Worm (Caenorhabditis elegans) whole organism, L2 larva: Measurements from ENCODE around the gene vms-1.

Source experiments
- C34F6.9 ChIP-seq: fragments of 150-350 bp; optimal IDR thresholded peaks from 2 replicates; lab custom pipeline; 2014; ENCODE audit warnings: missing biosample characterization, missing genetic modification characterization
- F13H6.1 ChIP-seq: sonication (generic microtip); optimal IDR thresholded peaks from 2 replicates; lab custom pipeline; 2016; ENCODE audit warnings: missing genetic modification characterization, missing compliant biosample characterization
- aly-2 ChIP-seq: fragments of 150-350 bp; optimal IDR thresholded peaks from 2 replicates; lab custom pipeline; 2014; ENCODE audit warnings: missing biosample characterization, missing genetic modification characterization
- ama-1 ChIP-seq: fragments of 150-350 bp; optimal IDR thresholded peaks from 2 replicates; lab custom pipeline; 2018; ENCODE audit warnings: inconsistent platforms
- elt-3 ChIP-seq: sonication (generic microtip); optimal IDR thresholded peaks from 2 replicates; lab custom pipeline; 2017; ENCODE audit warnings: missing biosample characterization, missing genetic modification characterization
- fos-1 ChIP-seq: fragments of 150-350 bp; optimal IDR thresholded peaks from 2 replicates; lab custom pipeline; 2014; ENCODE audit warnings: missing biosample characterization, missing genetic modification characterization
- mdl-1 ChIP-seq, 2 experiments: fragments of 150-350 bp in 1 of 2; sonication (generic microtip) in 1 of 2; optimal IDR thresholded peaks; 2 replicates each; lab custom pipeline; 2017; ENCODE audit warnings: missing biosample characterization in 2 of 2, missing genetic modification characterization in 2 of 2
- nhr-23 ChIP-seq: fragments of 150-350 bp; optimal IDR thresholded peaks from 2 replicates; lab custom pipeline; 2014; ENCODE audit warnings: missing biosample characterization, missing genetic modification reagents, missing genetic modification characterization
- nhr-25 ChIP-seq: fragments of 150-350 bp; sonication (generic microtip); optimal IDR thresholded peaks from 3 replicates; lab custom pipeline; 2014; ENCODE audit warnings: missing biosample characterization, missing genetic modification characterization
- nhr-77 ChIP-seq: fragments of 150-350 bp; optimal IDR thresholded peaks from 2 replicates; lab custom pipeline; 2014; ENCODE audit warnings: missing biosample characterization, missing genetic modification characterization
- unc-55 ChIP-seq: fragments of 150-350 bp; sonication (generic microtip); optimal IDR thresholded peaks from 3 replicates; lab custom pipeline; 2014; ENCODE audit warnings: missing biosample characterization, missing genetic modification reagents, missing genetic modification characterization
- zag-1 ChIP-seq: fragments of 150-350 bp; optimal IDR thresholded peaks from 2 replicates; lab custom pipeline; 2014; ENCODE audit warnings: missing biosample characterization, missing genetic modification characterization

DNA sequence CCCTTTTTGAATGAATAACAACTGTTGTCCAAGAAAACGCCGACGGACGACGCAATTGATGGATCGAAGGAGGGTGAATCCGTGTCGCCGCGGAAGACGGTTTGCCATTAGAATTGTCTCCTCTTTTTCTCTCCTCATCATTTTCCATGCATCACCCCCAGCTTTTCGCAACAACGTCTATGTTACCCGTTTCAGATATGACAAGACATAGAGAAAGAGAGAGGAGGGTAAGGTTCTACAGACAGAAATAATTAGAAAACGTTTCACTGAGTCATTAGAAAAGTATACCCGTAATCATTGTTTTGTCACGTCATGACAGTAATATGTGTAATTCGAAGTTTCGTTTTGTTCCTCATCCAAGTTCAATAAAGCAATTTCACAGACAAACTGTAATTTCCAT lies 17.4 kb downstream of the vms-1 start:
- no peak for TF ChIP-seq C34F6.9 (tag; lab: Kevin White, UChicago)
- no peak for TF ChIP-seq nhr-23
- TF ChIP-seq fos-1 (tag; lab: Kevin White, UChicago): no peak
- no peak for TF ChIP-seq ama-1 (lab: Kevin White, UChicago)
- no peak for TF ChIP-seq nhr-77
- TF ChIP-seq zag-1 (tag; lab: Kevin White, UChicago): no peak
- TF ChIP-seq unc-55: no peak
- TF ChIP-seq nhr-25 (tag; lab: Kevin White, UChicago): no peak
- no peak for TF ChIP-seq mdl-1 (tag; optimal IDR thresholded peaks at IDR 0.05; lab: Kevin White, UChicago)
- TF ChIP-seq F13H6.1 (tag; lab: Kevin White, UChicago): no peak
- no peak for TF ChIP-seq elt-3 (tag; lab: Kevin White, UChicago)
- no peak for TF ChIP-seq aly-2 (tag; lab: Kevin White, UChicago)
